Fruit fly (Drosophila melanogaster): ENCODE measurements around the gene Lcp65Ab1.

Lcp65Ab1 gene

dm6 chr3L:6110673-6111449 lies 38.5 kb upstream of the Lcp65Ab1 start:
- TF ChIP-seq OdsH (GFP tag; optimal IDR thresholded peaks at IDR 0.05) (no peak), CG16779 (tag; optimal IDR thresholded peaks at IDR 0.05) (no peak), CG15336 (GFP tag; IDR thresholded peaks at IDR 0.05) (no peak), net (GFP tag; optimal IDR thresholded peaks at IDR 0.05) (no peak), Lpt (GFP tag; optimal IDR thresholded peaks at IDR 0.05) (no peak), CG8632 (GFP tag; optimal IDR thresholded peaks at IDR 0.05) (no peak), salr (GFP tag; optimal IDR thresholded peaks at IDR 0.05) (no peak), achi (GFP tag; optimal IDR thresholded peaks at IDR 0.05) (no peak), Gug (GFP tag; IDR thresholded peaks at IDR 0.05) (no peak), CG9139 (GFP tag; optimal IDR thresholded peaks at IDR 0.05) (no peak), CG32006 (GFP tag; optimal IDR thresholded peaks at IDR 0.05) (no peak), CG6792 (GFP tag; optimal IDR thresholded peaks at IDR 0.05) (no peak), fkh (GFP tag; optimal IDR thresholded peaks at IDR 0.05) (no peak), ss (GFP tag; optimal IDR thresholded peaks at IDR 0.05) (no peak), eg (GFP tag; IDR thresholded peaks at IDR 0.05) (no peak), CG6854 (GFP tag; optimal IDR thresholded peaks at IDR 0.05) (no peak), spab (GFP tag; optimal IDR thresholded peaks at IDR 0.05) (no peak), Hr38 (GFP tag; optimal IDR thresholded peaks at IDR 0.05) (no peak), CG6808 (GFP tag; optimal IDR thresholded peaks at IDR 0.05) (no peak)

- TF ChIP-seq CG3032 (tag; optimal IDR thresholded peaks at IDR 0.05): no peak
- TF ChIP-seq Sox15 (GFP tag; optimal IDR thresholded peaks at IDR 0.05): no peak
- no peak for TF ChIP-seq CG6276 (GFP tag; optimal IDR thresholded peaks at IDR 0.05)
- TF ChIP-seq net (GFP tag; optimal IDR thresholded peaks at IDR 0.05): no peak
- TF ChIP-seq spab (GFP tag; optimal IDR thresholded peaks at IDR 0.05): no peak
- no peak for TF ChIP-seq CG6808 (GFP tag; optimal IDR thresholded peaks at IDR 0.05)
- no peak for TF ChIP-seq Smox (GFP tag; optimal IDR thresholded peaks at IDR 0.05)
These were observed 37.9 kb upstream of the Lcp65Ab1 start for dm6 chr3L:6111458-6111857.

- TF ChIP-seq Eip75B (GFP tag; optimal IDR thresholded peaks at IDR 0.05): no peak
- no peak for TF ChIP-seq CG32006 (GFP tag; optimal IDR thresholded peaks at IDR 0.05)
- no peak for TF ChIP-seq spab (GFP tag; optimal IDR thresholded peaks at IDR 0.05)
- TF ChIP-seq CG7368 (GFP tag; optimal IDR thresholded peaks at IDR 0.05): no peak
- no peak for TF ChIP-seq Eip78C (GFP tag)
- no peak for TF ChIP-seq CG8119 (GFP tag; IDR thresholded peaks at IDR 0.05)
- TF ChIP-seq CG6854 (GFP tag; optimal IDR thresholded peaks at IDR 0.05): no peak
- TF ChIP-seq CG6163 (GFP tag; IDR thresholded peaks at IDR 0.05): no peak
- no peak for TF ChIP-seq Eip93F (GFP tag; optimal IDR thresholded peaks at IDR 0.05)
- no peak for TF ChIP-seq eg (GFP tag; IDR thresholded peaks at IDR 0.05)
These were observed 33.8 kb upstream of the Lcp65Ab1 start for dm6 chr3L:6115505-6115904.

- TF ChIP-seq topi (GFP tag; optimal IDR thresholded peaks at IDR 0.05): no peak
- TF ChIP-seq CG8119 (GFP tag; IDR thresholded peaks at IDR 0.05): no peak
- no peak for TF ChIP-seq spab (GFP tag; optimal IDR thresholded peaks at IDR 0.05)
- no peak for TF ChIP-seq CG11902 (GFP tag; optimal IDR thresholded peaks at IDR 0.05)
- TF ChIP-seq fd85E (GFP tag; optimal IDR thresholded peaks at IDR 0.05): no peak
- no peak for TF ChIP-seq Hr38 (GFP tag; optimal IDR thresholded peaks at IDR 0.05)
- TF ChIP-seq lz (GFP tag; optimal IDR thresholded peaks at IDR 0.05): no peak
- TF ChIP-seq CG34406 (GFP tag; optimal IDR thresholded peaks at IDR 0.05): no peak
These were observed 32.5 kb upstream of the Lcp65Ab1 start for dm6 chr3L:6116881-6117280.

Measured in whole organism, prepupa.